Fruit fly (Drosophila melanogaster) whole organism: ENCODE results near the gene CG42833.

Source experiments
- Dll ChIP-seq: fragments of >200 bp; optimal IDR thresholded peaks from 2 replicates; lab custom pipeline; 2017
- psq ChIP-seq: fragments of >200 bp; optimal IDR thresholded peaks from 2 replicates; lab custom pipeline; 2017

- TF ChIP-seq psq (lab: Kevin White, UChicago), result no peak
- no peak for TF ChIP-seq Dll (lab: Kevin White, UChicago)
These were observed 12.1 kb downstream of the CG42833 start, which contains the start of gene CG7017 for dm6 chr3L:20212022-20212421.
